Worm (Caenorhabditis elegans) whole organism, L1 larva: Measurements from ENCODE around the gene acp-3.
A peak's percentile ranks its signal among the peaks of the same experiment; 100 is the strongest.

ENCODE experiments used
- C04F5.9 ChIP-seq: sonication (generic microtip); optimal IDR thresholded peaks from 2 replicates; lab custom pipeline; 2016; ENCODE audit warnings: missing genetic modification characterization, missing compliant biosample characterization
- F16B12.6 ChIP-seq: fragments of 150-350 bp; optimal IDR thresholded peaks from 2 replicates; lab custom pipeline; 2014; ENCODE audit warnings: missing biosample characterization, missing genetic modification characterization
- blmp-1 ChIP-seq: fragments of 150-350 bp; optimal IDR thresholded peaks from 2 replicates; lab custom pipeline; 2014; ENCODE audit warnings: missing biosample characterization, missing genetic modification characterization
- ceh-8 ChIP-seq: fragments of 200-800 bp; sonication (Bioruptor generic); optimal IDR thresholded peaks from 2 replicates; lab custom pipeline; 2018; ENCODE audit warnings: mild to moderate bottlenecking, missing genetic modification characterization, moderate library complexity, missing compliant biosample characterization
- dpl-1 ChIP-seq, 3 experiments: fragments of 150-350 bp in 2 of 3; sonication (generic microtip) in 1 of 3; optimal IDR thresholded peaks; 2 replicates each; lab custom pipeline; 2014 to 2017; ENCODE audit warnings: missing biosample characterization in 3 of 3, missing genetic modification characterization in 3 of 3, missing genetic modification reagents in 3 of 3
- dsc-1 ChIP-seq: sonication (generic microtip); optimal IDR thresholded peaks from 2 replicates; lab custom pipeline; 2016; ENCODE audit warnings: mild to moderate bottlenecking, missing genetic modification characterization, missing compliant biosample characterization
- efl-1 ChIP-seq, 4 experiments: fragments of 150-350 bp; optimal IDR thresholded peaks in 3 of 4; peaks in 1 of 4; 1 replicate in 1 of 4; 2 replicates in 3 of 4; lab custom pipeline; 2014; ENCODE audit warnings: missing biosample characterization in 2 of 4, missing genetic modification characterization in 2 of 4, missing genetic modification reagents in 2 of 4
- efl-3 ChIP-seq: fragments of 200-800 bp; sonication (Bioruptor generic); optimal IDR thresholded peaks from 2 replicates; lab custom pipeline; 2018; ENCODE audit warnings: mild to moderate bottlenecking, missing genetic modification characterization, missing compliant biosample characterization
- egl-13 ChIP-seq: sonication (generic microtip); optimal IDR thresholded peaks from 2 replicates; lab custom pipeline; 2016; ENCODE audit warnings: missing genotype, missing genetic modification reagents, missing genetic modification characterization, missing compliant biosample characterization
- elt-3 ChIP-seq, 6 experiments: fragments of 150-350 bp in 1 of 6; sonication (generic microtip); optimal IDR thresholded peaks; 2 replicates each; lab custom pipeline; 2017 to 2018; ENCODE audit warnings: missing biosample characterization in 6 of 6, missing genetic modification characterization in 6 of 6, inconsistent platforms in 1 of 6
- fkh-4 ChIP-seq: sonication (generic microtip); optimal IDR thresholded peaks from 2 replicates; lab custom pipeline; 2016; ENCODE audit warnings: missing compliant biosample characterization, missing genetic modification characterization, borderline replicate concordance
- fos-1 ChIP-seq: fragments of 150-350 bp; optimal IDR thresholded peaks from 2 replicates; lab custom pipeline; 2014; ENCODE audit warnings: missing biosample characterization, missing genetic modification characterization
- hpl-2 ChIP-seq: fragments of 150-350 bp; optimal IDR thresholded peaks from 2 replicates; lab custom pipeline; 2014; ENCODE audit warnings: missing biosample characterization, missing genetic modification reagents, missing genetic modification characterization
- irx-1 ChIP-seq: sonication (generic microtip); optimal IDR thresholded peaks from 2 replicates; lab custom pipeline; 2016; ENCODE audit warnings: missing genetic modification characterization, missing compliant biosample characterization
- lin-14 ChIP-seq: fragments of 200-800 bp; sonication (Bioruptor generic); optimal IDR thresholded peaks from 2 replicates; lab custom pipeline; 2018; ENCODE audit warnings: mild to moderate bottlenecking, missing genetic modification characterization, moderate library complexity, missing compliant biosample characterization
- lin-15B ChIP-seq: fragments of 150-350 bp; sonication (generic microtip); optimal IDR thresholded peaks from 3 replicates; lab custom pipeline; 2014; ENCODE audit warnings: missing biosample characterization, missing genetic modification characterization
- lir-3 ChIP-seq: sonication (generic microtip); optimal IDR thresholded peaks from 2 replicates; lab custom pipeline; 2016; ENCODE audit warnings: mild to moderate bottlenecking, missing genetic modification characterization, moderate library complexity, missing compliant biosample characterization; ENCODE audit not compliant: poor library complexity
- lsy-2 ChIP-seq, 2 experiments: fragments of 150-350 bp; optimal IDR thresholded peaks; 2 replicates each; lab custom pipeline; 2014; ENCODE audit warnings: missing biosample characterization in 2 of 2, missing genetic modification characterization in 2 of 2
- mdl-1 ChIP-seq, 2 experiments: fragments of 150-350 bp; optimal IDR thresholded peaks; 2 replicates each; lab custom pipeline; 2014 to 2017; ENCODE audit warnings: missing biosample characterization in 2 of 2, missing genetic modification characterization in 2 of 2, inconsistent platforms in 1 of 2
- mep-1 ChIP-seq: fragments of 150-350 bp; optimal IDR thresholded peaks from 2 replicates; lab custom pipeline; 2014; ENCODE audit warnings: missing biosample characterization, missing genetic modification characterization
- nhr-11 ChIP-seq: fragments of 150-350 bp; optimal IDR thresholded peaks from 2 replicates; lab custom pipeline; 2014; ENCODE audit warnings: missing biosample characterization, missing genetic modification characterization
- nhr-19 ChIP-seq: fragments of 200-800 bp; sonication (Bioruptor generic); conservative IDR thresholded peaks from 2 replicates; pipeline ENCODE4 v1.3.6; 2022; ENCODE audit warnings: missing genetic modification characterization, missing compliant biosample characterization
- nhr-20 ChIP-seq: sonication (generic microtip); optimal IDR thresholded peaks from 2 replicates; lab custom pipeline; 2016; ENCODE audit warnings: mild to moderate bottlenecking, missing genetic modification characterization, missing compliant biosample characterization
- nhr-71 ChIP-seq: sonication (generic microtip); optimal IDR thresholded peaks from 2 replicates; lab custom pipeline; 2016; ENCODE audit warnings: mild to moderate bottlenecking, missing genetic modification characterization, moderate library complexity, missing compliant biosample characterization
- nhr-77 ChIP-seq: fragments of 150-350 bp; optimal IDR thresholded peaks from 2 replicates; lab custom pipeline; 2014; ENCODE audit warnings: missing biosample characterization, missing genetic modification characterization
- nhr-84 ChIP-seq: sonication (generic microtip); optimal IDR thresholded peaks from 2 replicates; lab custom pipeline; 2017; ENCODE audit warnings: missing biosample characterization, missing genetic modification characterization
- nhr-85 ChIP-seq: sonication (generic microtip); peaks from one replicate; lab custom pipeline; 2016; ENCODE audit warnings: missing genetic modification characterization, inconsistent platforms, missing compliant biosample characterization
- nhr-90 ChIP-seq: sonication (generic microtip); optimal IDR thresholded peaks from 2 replicates; lab custom pipeline; 2016; ENCODE audit warnings: mild to moderate bottlenecking, missing genetic modification characterization, missing compliant biosample characterization; ENCODE audit not compliant: poor library complexity
- pax-3 ChIP-seq: fragments of 200-800 bp; sonication (Bioruptor generic); optimal IDR thresholded peaks from 2 replicates; lab custom pipeline; 2018; ENCODE audit warnings: mild to moderate bottlenecking, missing genetic modification characterization, moderate library complexity, missing compliant biosample characterization
- pqm-1 ChIP-seq: sonication (generic microtip); optimal IDR thresholded peaks from 3 replicates; lab custom pipeline; 2017; ENCODE audit warnings: missing biosample characterization, missing genetic modification characterization
- rnt-1 ChIP-seq: sonication (generic microtip); optimal IDR thresholded peaks from 2 replicates; lab custom pipeline; 2016; ENCODE audit warnings: mild to moderate bottlenecking, missing genetic modification characterization, moderate library complexity, missing compliant biosample characterization
- snu-23 ChIP-seq: sonication (generic microtip); optimal IDR thresholded peaks from 2 replicates; lab custom pipeline; 2016; ENCODE audit warnings: missing genetic modification characterization, missing compliant biosample characterization
- sup-37 ChIP-seq: fragments of 200-800 bp; sonication (Bioruptor generic); optimal IDR thresholded peaks from 2 replicates; lab custom pipeline; 2018; ENCODE audit warnings: mild to moderate bottlenecking, missing genetic modification characterization, missing compliant biosample characterization
- swsn-7 ChIP-seq: sonication (generic microtip); optimal IDR thresholded peaks from 2 replicates; lab custom pipeline; 2016; ENCODE audit warnings: missing genetic modification characterization, missing compliant biosample characterization
- tbx-2 ChIP-seq: sonication (generic microtip); optimal IDR thresholded peaks from 2 replicates; lab custom pipeline; 2016; ENCODE audit warnings: missing genetic modification characterization, missing compliant biosample characterization
- unc-130 ChIP-seq: fragments of 150-350 bp; optimal IDR thresholded peaks from 2 replicates; lab custom pipeline; 2017; ENCODE audit warnings: missing biosample characterization, missing genetic modification characterization, inconsistent platforms
- unc-86 ChIP-seq: sonication (generic microtip); optimal IDR thresholded peaks from 2 replicates; lab custom pipeline; 2016; ENCODE audit warnings: missing genetic modification characterization, missing compliant biosample characterization
- unc-98 ChIP-seq: fragments of 200-800 bp; sonication (Bioruptor generic); IDR thresholded peaks from 2 replicates; pipeline ENCODE4 v1.3.6; 2022; ENCODE audit warnings: missing genetic modification characterization, missing compliant biosample characterization
- vab-15 ChIP-seq: sonication (generic microtip); optimal IDR thresholded peaks from 2 replicates; lab custom pipeline; 2017; ENCODE audit warnings: missing genotype, mild to moderate bottlenecking, missing genetic modification characterization, missing compliant biosample characterization
- xbp-1 ChIP-seq: sonication (generic microtip); optimal IDR thresholded peaks from 2 replicates; lab custom pipeline; 2016; ENCODE audit warnings: missing genetic modification characterization, missing compliant biosample characterization

Gene acp-3

ce11 chrII:8442176-8442575 lies 5.2 kb upstream of the acp-3 start (continued):
- TF ChIP-seq nhr-11 (tag; lab: Kevin White, UChicago) (no peak), irx-1 (tag; lab: Kevin White, UChicago) (peak; percentile 15), nhr-84 (no peak), swsn-7 (tag; lab: Kevin White, UChicago) (peak; percentile 47), ceh-8 (GFP tag; lab: Kevin White, UChicago) (no peak), efl-3 (GFP tag; lab: Kevin White, UChicago) (no peak), dsc-1 (tag; lab: Kevin White, UChicago) (no peak), lsy-2 (tag; optimal IDR thresholded peaks at IDR 0.05; lab: Kevin White, UChicago) (peak; percentile 85 to 95), C04F5.9 (tag; lab: Kevin White, UChicago) (no peak), hpl-2 (GFP tag; lab: Kevin White, UChicago) (no peak), pqm-1 (tag; lab: Kevin White, UChicago) (no peak), pax-3 (no peak)

- TF ChIP-seq tbx-2 (tag; lab: Kevin White, UChicago) (no peak), F16B12.6 (tag; lab: Kevin White, UChicago) (peak; percentile 0), egl-13 (tag; lab: Kevin White, UChicago) (no peak), sup-37 (GFP tag; lab: Kevin White, UChicago) (no peak), fos-1 (tag; lab: Kevin White, UChicago) (no peak), unc-130 (tag; lab: Kevin White, UChicago) (no peak), C04F5.9 (tag; lab: Kevin White, UChicago) (no peak), lsy-2 (tag; optimal IDR thresholded peaks at IDR 0.05; lab: Kevin White, UChicago) (peak in 1 of 2 experiments; percentile 16), swsn-7 (tag; lab: Kevin White, UChicago) (no peak), nhr-20 (tag; lab: Kevin White, UChicago) (no peak), lin-15B (no peak), efl-1 (optimal IDR thresholded peaks at IDR 0.05; lab: Kevin White, UChicago) (no peak), efl-1 (GFP tag; optimal IDR thresholded peaks at IDR 0.05 in 1 of 2; lab: Kevin White, UChicago) (peak in 1 of 2 experiments; percentile 91), lir-3 (tag; lab: Kevin White, UChicago) (no peak), unc-86 (no peak)
- TF ChIP-seq, all 84 proteins: peak for 3
Measured at ce11 chrII:8441519-8441918, 4.6 kb upstream of the acp-3 start.

ce11 chrII:8440792-8441191 lies 3.9 kb upstream of the acp-3 start:
- TF ChIP-seq xbp-1 (tag; lab: Kevin White, UChicago) (no peak), efl-1 (optimal IDR thresholded peaks at IDR 0.05; lab: Kevin White, UChicago) (no peak), efl-1 (GFP tag; optimal IDR thresholded peaks at IDR 0.05 in 1 of 2; lab: Kevin White, UChicago) (peak in 1 of 2 experiments; percentile 90), pqm-1 (tag; lab: Kevin White, UChicago) (no peak), nhr-85 (tag; lab: Kevin White, UChicago) (peak; percentile 95), nhr-71 (tag; lab: Kevin White, UChicago) (peak; percentile 75), snu-23 (GFP tag; lab: Kevin White, UChicago) (peak; percentile 48), vab-15 (tag; lab: Kevin White, UChicago) (no peak), nhr-19 (peak; percentile 37), nhr-77 (no peak), nhr-20 (tag; lab: Kevin White, UChicago) (peak; percentile 84), blmp-1 (tag; lab: Kevin White, UChicago) (peak; percentile 77), tbx-2 (tag; lab: Kevin White, UChicago) (peak; percentile 30), fkh-4 (no peak), mdl-1 (tag; optimal IDR thresholded peaks at IDR 0.05; lab: Kevin White, UChicago) (peak in 1 of 2 experiments; percentile 51), nhr-90 (tag; lab: Kevin White, UChicago) (peak; percentile 52), lin-14 (GFP tag; lab: Kevin White, UChicago) (peak; percentile 71), dpl-1 (GFP tag; optimal IDR thresholded peaks at IDR 0.05; lab: Kevin White, UChicago) (peak in 1 of 3 experiments; percentile 1), elt-3 (tag; optimal IDR thresholded peaks at IDR 0.05; lab: Kevin White, UChicago) (peak in 5 of 6 experiments; percentile 19 to 98 (median 87)), unc-98 (no peak), rnt-1 (tag; lab: Kevin White, UChicago) (peak; percentile 6), mep-1 (tag; lab: Kevin White, UChicago) (peak; percentile 5)
